Fruit fly (Drosophila melanogaster): Measurements from ENCODE around the gene CG7341.

- TF ChIP-seq usp (GFP tag; optimal IDR thresholded peaks at IDR 0.05) (no peak), CG8478 (optimal IDR thresholded peaks at IDR 0.05) (no peak)
Measured at dm6 chr3L:18114038-18114926, 1.5 kb downstream of the CG7341 start.

Data from whole organism.